Fruit fly (Drosophila melanogaster) whole organism, pupa: ENCODE measurements around the gene Eip75B.

Source experiments
- CG17806 ChIP-seq: fragments of 200-800 bp; sonication (Bioruptor generic); optimal IDR thresholded peaks from 2 replicates; lab custom pipeline; 2018; ENCODE audit warnings: missing biosample characterization, mild to moderate bottlenecking, missing genetic modification characterization, moderate library complexity
- CG4496 ChIP-seq: fragments of 200-800 bp; sonication (Bioruptor generic); IDR thresholded peaks from 3 replicates; pipeline ENCODE4 v1.3.6; 2022; ENCODE audit warnings: missing biosample characterization, missing genetic modification characterization
- CG8301 ChIP-seq: fragments of 200-800 bp; sonication (Bioruptor generic); optimal IDR thresholded peaks from 2 replicates; lab custom pipeline; 2018; ENCODE audit warnings: missing biosample characterization, mild to moderate bottlenecking, missing genetic modification characterization
- CG9948 ChIP-seq: fragments of 200-800 bp; sonication (Bioruptor generic); optimal IDR thresholded peaks from 2 replicates; lab custom pipeline; 2018; ENCODE audit warnings: missing biosample characterization, mild to moderate bottlenecking, missing genetic modification characterization, moderate library complexity
- EcR ChIP-seq: fragments of 200-800 bp; sonication (Bioruptor generic); optimal IDR thresholded peaks from 3 replicates; lab custom pipeline; 2019; ENCODE audit warnings: missing biosample characterization, missing genetic modification characterization, mild to moderate bottlenecking, moderate library complexity, missing genetic modification reagents
- Ets98B ChIP-seq: fragments of 200-800 bp; sonication (Bioruptor generic); IDR thresholded peaks from 2 replicates; pipeline ENCODE4 v1.3.6; 2022; ENCODE audit warnings: missing biosample characterization, missing genetic modification characterization
- Pif1A ChIP-seq: fragments of 200-800 bp; sonication (Bioruptor generic); optimal IDR thresholded peaks from 3 replicates; lab custom pipeline; 2016; ENCODE audit warnings: missing biosample characterization, missing genetic modification characterization
- Pif1B ChIP-seq: fragments of 200-800 bp; sonication (Bioruptor generic); optimal IDR thresholded peaks from 3 replicates; lab custom pipeline; 2016; ENCODE audit warnings: missing biosample characterization, missing genetic modification characterization
- Snoo ChIP-seq: fragments of 200-800 bp; sonication (Bioruptor generic); optimal IDR thresholded peaks from 3 replicates; lab custom pipeline; 2017; ENCODE audit warnings: missing biosample characterization, mild to moderate bottlenecking, missing genetic modification characterization, inconsistent platforms
- fd96Ca ChIP-seq: fragments of 200-800 bp; sonication (Bioruptor generic); IDR thresholded peaks from 3 replicates; pipeline ENCODE4 v1.3.6; 2022; ENCODE audit warnings: missing biosample characterization, missing genetic modification characterization
- rn ChIP-seq: fragments of 200-800 bp; sonication (Bioruptor generic); IDR thresholded peaks from 2 replicates; pipeline ENCODE4 v1.3.6; 2022; ENCODE audit warnings: missing biosample characterization, missing genetic modification characterization

DNA sequence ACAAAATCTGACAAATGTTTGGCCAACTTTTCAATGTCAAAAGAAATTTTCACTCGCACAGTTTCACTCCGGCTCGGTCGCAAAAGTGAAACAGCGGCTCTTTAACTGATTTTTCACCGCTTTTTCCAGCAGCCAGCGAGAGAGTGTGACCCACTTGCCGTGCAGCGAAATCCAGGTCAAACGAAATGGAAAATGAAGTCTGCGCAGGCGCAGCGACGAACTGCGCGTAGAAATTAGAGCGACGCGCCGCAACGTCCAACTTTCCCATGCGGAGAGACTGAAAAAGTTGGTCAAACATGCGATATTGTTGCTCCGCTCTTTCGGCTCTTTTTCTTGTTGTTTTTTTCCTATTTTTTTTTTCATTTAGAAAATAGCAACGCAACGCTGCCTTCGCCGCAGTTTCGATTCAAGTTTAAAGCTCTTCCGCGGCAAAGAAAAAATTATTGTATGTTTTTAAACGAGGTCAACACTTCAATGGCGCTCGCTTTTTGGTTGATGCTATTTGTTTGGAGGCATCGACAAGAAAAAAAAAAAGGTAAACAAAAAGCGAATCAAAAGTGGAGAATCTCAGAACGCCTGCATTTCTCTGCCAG lies 104.2 kb downstream of the Eip75B start:
- TF ChIP-seq CG8301 (no peak), Ets98B (GFP tag; lab: Robert Waterston, UW) (no peak), EcR (GFP tag; lab: Kevin White, UChicago) (no peak), Pif1B (GFP tag; lab: Kevin White, UChicago) (no peak), rn (no peak), Snoo (tag; lab: Kevin White, UChicago) (no peak), Pif1A (GFP tag; lab: Kevin White, UChicago) (no peak), CG4496 (no peak), CG9948 (tag; lab: Kevin White, UChicago) (no peak), CG17806 (no peak), fd96Ca (GFP tag; lab: Robert Waterston, UW) (no peak; the same call in 2 of the 3 replicates)
